Fruit fly (Drosophila melanogaster): ENCODE measurements around the gene gnu.

The gnu gene

DNA sequence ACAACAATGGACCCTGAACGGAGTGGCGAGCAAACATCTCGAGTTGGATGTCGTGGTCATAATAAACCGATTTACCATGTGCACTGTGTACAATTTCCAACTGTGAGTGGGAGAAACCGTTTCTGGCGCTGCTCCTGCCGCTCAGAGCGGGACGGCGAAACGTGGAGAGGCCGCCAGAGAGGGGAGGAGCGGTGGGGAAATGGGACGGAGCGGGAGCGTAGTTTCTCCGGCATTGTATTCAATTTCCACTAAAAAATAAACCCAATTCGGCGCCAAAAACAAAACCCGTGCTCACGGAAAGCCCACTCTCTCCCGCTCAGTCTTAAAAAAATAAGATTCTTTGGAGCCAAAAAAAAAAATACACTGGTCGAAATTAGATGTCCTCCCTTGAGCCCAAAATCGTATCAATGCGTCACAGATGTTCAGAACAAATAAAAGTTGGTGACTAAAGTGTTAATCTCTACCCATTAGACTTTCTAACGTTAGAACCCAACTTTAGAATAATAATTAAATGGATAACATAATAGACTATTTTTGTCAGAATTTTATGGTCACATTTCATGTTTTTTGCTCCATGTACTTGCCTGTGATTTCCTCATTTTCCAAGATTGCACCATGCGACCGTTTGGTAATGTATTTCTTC lies 43.1 kb downstream of the gnu start (continued):
- TF ChIP-seq lab (GFP tag; optimal IDR thresholded peaks at IDR 0.05) (peak; percentile 58), PHDP (tag; optimal IDR thresholded peaks at IDR 0.05) (peak; percentile 81), sd (tag; optimal IDR thresholded peaks at IDR 0.05) (no peak), CG17829 (tag; optimal IDR thresholded peaks at IDR 0.05) (peak; percentile 38), mirr (GFP tag; optimal IDR thresholded peaks at IDR 0.05) (no peak), lilli (GFP tag; optimal IDR thresholded peaks at IDR 0.05) (peak; percentile 72), CG9876 (GFP tag; optimal IDR thresholded peaks at IDR 0.05) (no peak), so (GFP tag; IDR thresholded peaks at IDR 0.05) (peak; percentile 55; the same call in 2 of the 3 replicates), Dip3 (GFP tag; optimal IDR thresholded peaks at IDR 0.05) (peak; percentile 51), ac (GFP tag; optimal IDR thresholded peaks at IDR 0.05) (no peak), Drgx (GFP tag; IDR thresholded peaks at IDR 0.05) (peak; percentile 64; the same call in 1 of the 2 replicates), CG1603 (tag; optimal IDR thresholded peaks at IDR 0.05) (peak; percentile 74), vvl (GFP tag; IDR thresholded peaks at IDR 0.05) (peak; percentile 60), CG7928 (GFP tag; optimal IDR thresholded peaks at IDR 0.05) (no peak), CG9609 (GFP tag; optimal IDR thresholded peaks at IDR 0.05) (peak; percentile 58), bbx (GFP tag; IDR thresholded peaks at IDR 0.05; ENCODE audit: partially characterized antibody) (peak; percentile 32; the same call in 1 of the 2 replicates), CG12769 (tag; optimal IDR thresholded peaks at IDR 0.05) (peak; percentile 91), CG9727 (GFP tag; optimal IDR thresholded peaks at IDR 0.05) (peak; percentile 40), tin (GFP tag; optimal IDR thresholded peaks at IDR 0.05) (peak; percentile 50), Sry-δ (GFP tag; optimal IDR thresholded peaks at IDR 0.05) (peak; percentile 0), ato (GFP tag; IDR thresholded peaks at IDR 0.05; ENCODE audit: partially characterized antibody) (peak; percentile 51; the same call in 1 of the 2 replicates), CG11695 (GFP tag; IDR thresholded peaks at IDR 0.05) (peak; percentile 60; the same call in 2 of the 3 replicates), Hr39 (optimal IDR thresholded peaks at IDR 0.05) (no peak), CG17802 (tag; optimal IDR thresholded peaks at IDR 0.05) (peak; percentile 6), Optix (GFP tag; IDR thresholded peaks at IDR 0.05) (peak; percentile 52; the same call in 2 of the 3 replicates), CG14965 (GFP tag; optimal IDR thresholded peaks at IDR 0.05; ENCODE audit: borderline replicate concordance) (no peak), Hsf (GFP tag; optimal IDR thresholded peaks at IDR 0.05) (peak; percentile 75), Nf-YB (GFP tag; optimal IDR thresholded peaks at IDR 0.05) (peak; percentile 19), Rx (GFP tag; IDR thresholded peaks at IDR 0.05) (peak; percentile 26; the same call in 1 of the 2 replicates), dan (GFP tag; IDR thresholded peaks at IDR 0.05) (no peak), CG15696 (tag; optimal IDR thresholded peaks at IDR 0.05) (peak; percentile 22), Bteb2 (GFP tag; optimal IDR thresholded peaks at IDR 0.05) (peak; percentile 50), CG5953 (GFP tag; IDR thresholded peaks at IDR 0.05) (peak; percentile 38; the same call in 1 of the 2 replicates), cato (GFP tag; optimal IDR thresholded peaks at IDR 0.05; ENCODE audit: borderline replicate concordance) (no peak), CG3163 (GFP tag; optimal IDR thresholded peaks at IDR 0.05) (peak; percentile 71), CG32767 (GFP tag; IDR thresholded peaks at IDR 0.05) (no peak), unc-4 (GFP tag; IDR thresholded peaks at IDR 0.05; ENCODE audit: partially characterized antibody) (peak; percentile 30; the same call in 1 of the 2 replicates), CG4360 (GFP tag; IDR thresholded peaks at IDR 0.05) (no peak), CG12071 (GFP tag; optimal IDR thresholded peaks at IDR 0.05) (peak; percentile 58), CG2875 (GFP tag; optimal IDR thresholded peaks at IDR 0.05) (peak; percentile 58), CG8281 (tag; optimal IDR thresholded peaks at IDR 0.05) (peak; percentile 23), nerfin-2 (GFP tag; IDR thresholded peaks at IDR 0.05; ENCODE audit: partially characterized antibody) (peak; percentile 30; the same call in 1 of the 2 replicates), pfk (GFP tag; optimal IDR thresholded peaks at IDR 0.05) (no peak), Ets97D (GFP tag; optimal IDR thresholded peaks at IDR 0.05) (no peak), CG8089 (GFP tag; optimal IDR thresholded peaks at IDR 0.05) (peak; percentile 34), D (optimal IDR thresholded peaks at IDR 0.05) (no peak), D (GFP tag; optimal IDR thresholded peaks at IDR 0.05) (no peak), Hey (tag; optimal IDR thresholded peaks at IDR 0.05) (no peak), sim (GFP tag; IDR thresholded peaks at IDR 0.05) (no peak), CG1529 (GFP tag; optimal IDR thresholded peaks at IDR 0.05) (peak; percentile 14)

Measured in whole organism, embryonic.